Worm (Caenorhabditis elegans) whole organism, L4 larva: Measurements from ENCODE around the gene cpr-2.

Experiments used
- D1046.2 ChIP-seq: fragments of 200-800 bp; sonication (Bioruptor generic); IDR thresholded peaks from 2 replicates; pipeline ENCODE4 v1.3.6; 2022; ENCODE audit warnings: missing genetic modification characterization, missing compliant biosample characterization
- F10B5.3 ChIP-seq: sonication (generic microtip); optimal IDR thresholded peaks from 2 replicates; lab custom pipeline; 2016; ENCODE audit warnings: mild to moderate bottlenecking, missing genetic modification characterization, missing compliant biosample characterization
- F26F4.8 ChIP-seq: fragments of 200-800 bp; sonication (Bioruptor generic); conservative IDR thresholded peaks from 2 replicates; pipeline ENCODE4 v1.3.6; 2022; ENCODE audit warnings: missing genetic modification characterization, missing compliant biosample characterization
- F37D6.2 ChIP-seq: sonication (generic microtip); optimal IDR thresholded peaks from 2 replicates; lab custom pipeline; 2016; ENCODE audit warnings: mild to moderate bottlenecking, missing genetic modification characterization, missing compliant biosample characterization
- F44E2.7 ChIP-seq: fragments of 200-800 bp; sonication (Bioruptor generic); IDR thresholded peaks from 2 replicates; pipeline ENCODE4 v2.1.2; 2022; ENCODE audit warnings: missing genetic modification characterization, missing compliant biosample characterization
- F49E8.2 ChIP-seq: sonication (generic microtip); optimal IDR thresholded peaks from 2 replicates; lab custom pipeline; 2016; ENCODE audit warnings: missing compliant biosample characterization, mild to moderate bottlenecking, missing genetic modification characterization, borderline replicate concordance
- T20F7.1 ChIP-seq: fragments of 200-800 bp; sonication (Bioruptor generic); optimal IDR thresholded peaks from 2 replicates; lab custom pipeline; 2018; ENCODE audit warnings: mild to moderate bottlenecking, missing genetic modification characterization, missing compliant biosample characterization
- T26A8.4 ChIP-seq: fragments of 200-800 bp; sonication (Bioruptor generic); IDR thresholded peaks from 2 replicates; pipeline ENCODE4 v1.3.6; 2022; ENCODE audit warnings: missing genetic modification characterization, missing compliant biosample characterization
- Y5F2A.4 ChIP-seq: fragments of 200-800 bp; sonication (Bioruptor generic); optimal IDR thresholded peaks from 2 replicates; lab custom pipeline; 2018; ENCODE audit warnings: mild to moderate bottlenecking, missing genetic modification characterization, missing compliant biosample characterization
- ZK337.2 ChIP-seq: fragments of 200-800 bp; sonication (Bioruptor generic); IDR thresholded peaks from 2 replicates; pipeline ENCODE4 v1.3.6; 2022; ENCODE audit warnings: missing genetic modification reagents, missing genetic modification characterization, missing compliant biosample characterization
- aly-2 ChIP-seq: sonication (generic microtip); optimal IDR thresholded peaks from 2 replicates; lab custom pipeline; 2018; ENCODE audit warnings: missing biosample characterization, missing genetic modification characterization
- ceh-20 ChIP-seq: fragments of 200-800 bp; sonication (Bioruptor generic); IDR thresholded peaks from 2 replicates; pipeline ENCODE4 v1.3.6; 2022; ENCODE audit warnings: missing genetic modification reagents, missing genetic modification characterization, missing compliant biosample characterization
- ceh-44 ChIP-seq: fragments of 200-800 bp; sonication (Bioruptor generic); IDR thresholded peaks from 2 replicates; pipeline ENCODE4 v1.3.6; 2022; ENCODE audit warnings: missing genetic modification reagents, missing genetic modification characterization, missing compliant biosample characterization
- ces-1 ChIP-seq: fragments of 150-350 bp; sonication (generic microtip); optimal IDR thresholded peaks from 4 replicates; lab custom pipeline; 2014; ENCODE audit warnings: missing biosample characterization, missing genetic modification reagents, missing genetic modification characterization
- dmd-6 ChIP-seq: fragments of 200-800 bp; sonication (Bioruptor generic); IDR thresholded peaks from 2 replicates; pipeline ENCODE4 v1.3.6; 2022; ENCODE audit warnings: missing genetic modification reagents, missing genetic modification characterization, missing compliant biosample characterization
- dmd-8 ChIP-seq: fragments of 200-800 bp; sonication (Bioruptor generic); IDR thresholded peaks from 2 replicates; pipeline ENCODE4 v1.3.6; 2022; ENCODE audit warnings: missing genetic modification characterization, missing compliant biosample characterization
- dmd-9 ChIP-seq: fragments of 200-800 bp; sonication (Bioruptor generic); IDR thresholded peaks from 2 replicates; pipeline ENCODE4 v1.3.6; 2022; ENCODE audit warnings: missing genetic modification reagents, missing genetic modification characterization, missing compliant biosample characterization
- dpl-1 ChIP-seq: fragments of 150-350 bp; optimal IDR thresholded peaks from 2 replicates; lab custom pipeline; 2014; ENCODE audit warnings: missing biosample characterization, missing genetic modification reagents, missing genetic modification characterization
- duxl-1 ChIP-seq: sonication (generic microtip); optimal IDR thresholded peaks from 2 replicates; lab custom pipeline; 2016; ENCODE audit warnings: mild to moderate bottlenecking, missing genetic modification characterization, moderate library complexity, missing compliant biosample characterization; ENCODE audit not compliant: poor library complexity
- egl-27 ChIP-seq: sonication (generic microtip); optimal IDR thresholded peaks from 3 replicates; lab custom pipeline; 2017; ENCODE audit warnings: missing biosample characterization, missing genetic modification reagents, missing genetic modification characterization
- egl-43 ChIP-seq: fragments of 200-800 bp; sonication (Bioruptor generic); IDR thresholded peaks from 2 replicates; pipeline ENCODE4 v1.3.6; 2022; ENCODE audit warnings: missing genetic modification reagents, missing genetic modification characterization, missing compliant biosample characterization
- fos-1 ChIP-seq: fragments of 150-350 bp; optimal IDR thresholded peaks from 2 replicates; lab custom pipeline; 2014; ENCODE audit warnings: missing biosample characterization, missing genetic modification characterization
- gei-8 ChIP-seq: fragments of 200-800 bp; sonication (Bioruptor generic); optimal IDR thresholded peaks from 2 replicates; lab custom pipeline; 2018; ENCODE audit warnings: mild to moderate bottlenecking, missing genetic modification characterization, missing compliant biosample characterization
- hlh-30 ChIP-seq: sonication (generic microtip); optimal IDR thresholded peaks from 2 replicates; lab custom pipeline; 2017; ENCODE audit warnings: antibody characterized with exemption, mild to moderate bottlenecking, missing genetic modification characterization, missing compliant biosample characterization; ENCODE audit not compliant: insufficient read depth
- hmg-1.1 ChIP-seq: fragments of 200-800 bp; sonication (Bioruptor generic); IDR thresholded peaks from 2 replicates; pipeline ENCODE4 v1.3.6; 2022; ENCODE audit warnings: missing genetic modification reagents, missing genetic modification characterization, missing compliant biosample characterization
- lim-7 ChIP-seq: fragments of 200-800 bp; sonication (Bioruptor generic); IDR thresholded peaks from 2 replicates; pipeline ENCODE4 v1.3.6; 2022; ENCODE audit warnings: missing genetic modification characterization, missing compliant biosample characterization
- lin-29 ChIP-seq: fragments of 200-800 bp; sonication (Bioruptor generic); IDR thresholded peaks from 2 replicates; pipeline ENCODE4 v1.3.6; 2022; ENCODE audit warnings: missing genetic modification reagents, missing genetic modification characterization, missing compliant biosample characterization
- lsy-2 ChIP-seq, 2 experiments: fragments of 150-350 bp in 1 of 2; sonication (generic microtip) in 1 of 2; optimal IDR thresholded peaks; 2 replicates each; lab custom pipeline; 2014 to 2017; ENCODE audit warnings: missing biosample characterization in 2 of 2, missing genetic modification characterization in 2 of 2
- madf-9 ChIP-seq: fragments of 200-800 bp; sonication (Bioruptor generic); conservative IDR thresholded peaks from 2 replicates; pipeline ENCODE4 v1.3.6; 2022; ENCODE audit warnings: missing genetic modification reagents, missing genetic modification characterization, missing compliant biosample characterization
- mdl-1 ChIP-seq, 2 experiments: fragments of 150-350 bp in 1 of 2; sonication (generic microtip) in 1 of 2; optimal IDR thresholded peaks; 2 replicates each; lab custom pipeline; 2014 to 2017; ENCODE audit warnings: missing biosample characterization in 2 of 2, missing genetic modification characterization in 2 of 2
- mdt-29 ChIP-seq: fragments of 200-800 bp; sonication (Bioruptor generic); IDR thresholded peaks from 2 replicates; pipeline ENCODE4 v1.3.6; 2022; ENCODE audit warnings: missing genetic modification reagents, missing genetic modification characterization, missing compliant biosample characterization
- mxl-2 ChIP-seq: fragments of 200-800 bp; sonication (Bioruptor generic); conservative IDR thresholded peaks from 2 replicates; pipeline ENCODE4 v1.3.6; 2022; ENCODE audit warnings: missing genetic modification reagents, missing genetic modification characterization, missing compliant biosample characterization
- nhr-102 ChIP-seq: sonication (generic microtip); optimal IDR thresholded peaks from 2 replicates; lab custom pipeline; 2016; ENCODE audit warnings: mild to moderate bottlenecking, missing genetic modification characterization, moderate library complexity, missing compliant biosample characterization
- nhr-111 ChIP-seq: fragments of 200-800 bp; sonication (Bioruptor generic); optimal IDR thresholded peaks from 2 replicates; lab custom pipeline; 2018; ENCODE audit warnings: mild to moderate bottlenecking, missing genetic modification characterization, missing compliant biosample characterization
- nhr-25 ChIP-seq: sonication (generic microtip); optimal IDR thresholded peaks from 2 replicates; lab custom pipeline; 2017; ENCODE audit warnings: missing genetic modification characterization, mild to moderate bottlenecking, missing compliant biosample characterization, antibody characterized with exemption, moderate library complexity, borderline replicate concordance; ENCODE audit not compliant: insufficient read depth
- nhr-28 ChIP-seq: fragments of 150-350 bp; optimal IDR thresholded peaks from 2 replicates; lab custom pipeline; 2014; ENCODE audit warnings: missing biosample characterization, missing genetic modification characterization
- nhr-42 ChIP-seq: fragments of 200-800 bp; sonication (Bioruptor generic); IDR thresholded peaks from 2 replicates; pipeline ENCODE4 v1.3.6; 2022; ENCODE audit warnings: missing genetic modification characterization, missing compliant biosample characterization
- nhr-48 ChIP-seq: sonication (generic microtip); optimal IDR thresholded peaks from 2 replicates; lab custom pipeline; 2016; ENCODE audit warnings: mild to moderate bottlenecking, missing genetic modification characterization, missing compliant biosample characterization
- nhr-6 ChIP-seq: fragments of 150-350 bp; optimal IDR thresholded peaks from 2 replicates; lab custom pipeline; 2014; ENCODE audit warnings: missing biosample characterization, missing genetic modification characterization
- nhr-76 ChIP-seq: fragments of 150-350 bp; optimal IDR thresholded peaks from 2 replicates; lab custom pipeline; 2014; ENCODE audit warnings: missing biosample characterization, missing genetic modification characterization
- php-3 ChIP-seq: fragments of 200-800 bp; sonication (Bioruptor generic); IDR thresholded peaks from 2 replicates; pipeline ENCODE4 v1.3.6; 2022; ENCODE audit warnings: missing genetic modification reagents, missing genetic modification characterization, missing compliant biosample characterization
- pqm-1 ChIP-seq: sonication (generic microtip); optimal IDR thresholded peaks from 2 replicates; lab custom pipeline; 2017; ENCODE audit warnings: missing biosample characterization, missing genetic modification characterization
- rbr-2 ChIP-seq: sonication (generic microtip); optimal IDR thresholded peaks from 2 replicates; lab custom pipeline; 2016; ENCODE audit warnings: missing genotype, missing genetic modification characterization, missing compliant biosample characterization
- snpc-1.2 ChIP-seq: fragments of 200-800 bp; sonication (Bioruptor generic); IDR thresholded peaks from 2 replicates; pipeline ENCODE4 v1.3.6; 2022; ENCODE audit warnings: missing genetic modification reagents, missing genetic modification characterization, missing compliant biosample characterization
- spr-3 ChIP-seq: fragments of 200-800 bp; sonication (Bioruptor generic); optimal IDR thresholded peaks from 2 replicates; lab custom pipeline; 2018; ENCODE audit warnings: mild to moderate bottlenecking, missing genetic modification characterization, missing compliant biosample characterization
- tag-97 ChIP-seq: fragments of 200-800 bp; sonication (Bioruptor generic); IDR thresholded peaks from 2 replicates; pipeline ENCODE4 v1.3.6; 2022; ENCODE audit warnings: missing genetic modification characterization, missing compliant biosample characterization
- tra-1 ChIP-seq: fragments of 200-800 bp; sonication (Bioruptor generic); IDR thresholded peaks from 2 replicates; pipeline ENCODE4 v1.3.6; 2022; ENCODE audit warnings: missing genetic modification reagents, missing genetic modification characterization, missing compliant biosample characterization
- unc-130 ChIP-seq: sonication (generic microtip); optimal IDR thresholded peaks from 2 replicates; lab custom pipeline; 2016; ENCODE audit warnings: missing genetic modification reagents, missing genetic modification characterization, missing compliant biosample characterization
- vab-7 ChIP-seq: fragments of 200-800 bp; sonication (Bioruptor generic); IDR thresholded peaks from 2 replicates; pipeline ENCODE4 v1.3.6; 2022; ENCODE audit warnings: missing genetic modification reagents, missing genetic modification characterization, missing compliant biosample characterization
- zfp-3 ChIP-seq: fragments of 200-800 bp; sonication (Bioruptor generic); conservative IDR thresholded peaks from 2 replicates; pipeline ENCODE4 v1.3.6; 2022; ENCODE audit warnings: missing genetic modification reagents, missing genetic modification characterization, missing compliant biosample characterization

cpr-2 gene

ce11 chrV:16537908-16538446 is 4.1 kb upstream of the cpr-2 start, which contains the start of gene Y32B12B.2 (continued):
- TF ChIP-seq nhr-6: no peak
- no peak for TF ChIP-seq lin-29
- TF ChIP-seq nhr-25 (tag; lab: Kevin White, UChicago): no peak
- no peak for TF ChIP-seq ces-1 (GFP tag; lab: Kevin White, UChicago)
- TF ChIP-seq unc-130 (GFP tag; lab: Kevin White, UChicago): peak; percentile 82
- TF ChIP-seq tra-1 (GFP tag; lab: Robert Waterston, UW): no peak
- TF ChIP-seq spr-3 (GFP tag; lab: Kevin White, UChicago): no peak
- TF ChIP-seq duxl-1 (tag; lab: Kevin White, UChicago): peak; percentile 56
- TF ChIP-seq F49E8.2 (tag; lab: Kevin White, UChicago): peak; percentile 18
- TF ChIP-seq fos-1: no peak
- no peak for TF ChIP-seq T20F7.1 (GFP tag; lab: Kevin White, UChicago)
- no peak for TF ChIP-seq Y5F2A.4 (GFP tag; lab: Kevin White, UChicago)
- no peak for TF ChIP-seq nhr-76
- peak; percentile 58; the same call in 1 of the 2 replicates for TF ChIP-seq hmg-1.1 (GFP tag; lab: Robert Waterston, UW)
- TF ChIP-seq dmd-8 (GFP tag; lab: Robert Waterston, UW): no peak
- no peak for TF ChIP-seq egl-43
- TF ChIP-seq lim-7: no peak
- TF ChIP-seq nhr-102: no peak
- no peak for TF ChIP-seq nhr-48 (tag; lab: Kevin White, UChicago)
- no peak for TF ChIP-seq vab-7 (GFP tag; lab: Robert Waterston, UW)
- TF ChIP-seq F10B5.3 (tag; lab: Kevin White, UChicago): no peak
- TF ChIP-seq hlh-30 (tag; lab: Kevin White, UChicago): peak; percentile 26
- TF ChIP-seq tag-97 (GFP tag; lab: Robert Waterston, UW): no peak
- no peak for TF ChIP-seq egl-27
- 0 out of 2 replicates have a peak, but pooled peaks have one; percentile 9 for TF ChIP-seq ceh-20
- TF ChIP-seq D1046.2: no peak
- no peak for TF ChIP-seq nhr-28 (tag; lab: Kevin White, UChicago)
- peak; percentile 46 for TF ChIP-seq dmd-6
- TF ChIP-seq nhr-111: no peak
- TF ChIP-seq aly-2 (tag; lab: Kevin White, UChicago): no peak
- TF ChIP-seq ceh-44 (GFP tag; lab: Robert Waterston, UW): no peak
- TF ChIP-seq mdt-29 (GFP tag; lab: Robert Waterston, UW): no peak
- TF ChIP-seq zfp-3: no peak
- peak; percentile 47; the same call in 1 of the 2 replicates for TF ChIP-seq snpc-1.2 (GFP tag; lab: Robert Waterston, UW)
- TF ChIP-seq pqm-1 (tag; lab: Kevin White, UChicago): no peak
- no peak for TF ChIP-seq mxl-2 (GFP tag; lab: Robert Waterston, UW)
- peak; percentile 43 for TF ChIP-seq rbr-2
- peak; percentile 12; the same call in 1 of the 2 replicates for TF ChIP-seq php-3
- TF ChIP-seq lsy-2 (tag; optimal IDR thresholded peaks at IDR 0.05; lab: Kevin White, UChicago): peak; percentile 66 to 97
- TF ChIP-seq F44E2.7 (GFP tag; lab: Robert Waterston, UW): no peak
- TF ChIP-seq mdl-1 (tag; optimal IDR thresholded peaks at IDR 0.05; lab: Kevin White, UChicago): peak in 1 of 2 experiments; percentile 10

- TF ChIP-seq F26F4.8: no peak
- TF ChIP-seq mdl-1 (tag; optimal IDR thresholded peaks at IDR 0.05; lab: Kevin White, UChicago): no peak
- no peak for TF ChIP-seq hmg-1.1 (GFP tag; lab: Robert Waterston, UW)
- TF ChIP-seq nhr-42: no peak
- TF ChIP-seq ZK337.2 (GFP tag; lab: Robert Waterston, UW): no peak
- TF ChIP-seq dpl-1: no peak
- TF ChIP-seq F37D6.2 (tag; lab: Kevin White, UChicago): no peak
- TF ChIP-seq madf-9: no peak
- TF ChIP-seq ces-1 (GFP tag; lab: Kevin White, UChicago): no peak
- no peak for TF ChIP-seq duxl-1 (tag; lab: Kevin White, UChicago)
- no peak for TF ChIP-seq lin-29
- no peak for TF ChIP-seq T26A8.4 (GFP tag; lab: Robert Waterston, UW)
- TF ChIP-seq gei-8: no peak
- no peak for TF ChIP-seq spr-3 (GFP tag; lab: Kevin White, UChicago)
- no peak for TF ChIP-seq dmd-9
- TF ChIP-seq aly-2 (tag; lab: Kevin White, UChicago): no peak
These were observed 2.8 kb upstream of the cpr-2 start, which contains the start of gene Y32B12B.1 for ce11 chrV:16536701-16537100. Gene Y32B12B.1 (plus strand): TSS chrV:16537001.
